Fruit fly (Drosophila melanogaster) whole organism, embryonic: ENCODE results near the gene CycE.

Source experiments
- CG4404 ChIP-seq: fragments of 200-800 bp; sonication (Bioruptor generic); IDR thresholded peaks from 2 replicates; pipeline ENCODE4 v1.3.6; 2022; ENCODE audit warnings: missing biosample characterization, missing genetic modification characterization
- CG6689 ChIP-seq: fragments of 200-800 bp; sonication (Bioruptor generic); IDR thresholded peaks from 2 replicates; pipeline ENCODE4 v1.3.6; 2022; ENCODE audit warnings: missing biosample characterization, missing genetic modification characterization
- Doc3 ChIP-seq: fragments of 200-800 bp; sonication (Bioruptor generic); IDR thresholded peaks from 3 replicates; pipeline ENCODE4 v1.3.6; 2022; ENCODE audit warnings: missing biosample characterization, missing genetic modification characterization; ENCODE audit not compliant: partially characterized antibody
- Stat92E ChIP-seq, 3 experiments: fragments of >200 bp in 2 of 3; fragments of 200-800 bp in 1 of 3; sonication (Bioruptor generic) in 1 of 3; optimal IDR thresholded peaks; 2 replicates each; lab custom pipeline; 2017 to 2019; ENCODE audit warnings: missing biosample characterization in 3 of 3, missing genetic modification characterization in 3 of 3, mild to moderate bottlenecking in 1 of 3, moderate library complexity in 1 of 3
- esg ChIP-seq: fragments of 200-800 bp; sonication (Bioruptor generic); conservative IDR thresholded peaks from 2 replicates; pipeline ENCODE4 v1.3.6; 2022; ENCODE audit warnings: missing biosample characterization, missing genetic modification characterization
- sd ChIP-seq: fragments of 200-800 bp; sonication (Bioruptor generic); optimal IDR thresholded peaks from 3 replicates; lab custom pipeline; 2018; ENCODE audit warnings: missing biosample characterization, mild to moderate bottlenecking, missing genetic modification characterization, moderate library complexity
- slp2 ChIP-seq: fragments of 200-800 bp; sonication (Bioruptor generic); optimal IDR thresholded peaks from 2 replicates; lab custom pipeline; 2016; ENCODE audit warnings: missing biosample characterization, missing genetic modification characterization

dm6 chr2L:15783785-15784184, 35.8 kb upstream of the CycE start, which contains the start of gene t-Grip91:
- TF ChIP-seq esg (GFP tag; lab: Robert Waterston, UW) (no peak), CG6689 (GFP tag; lab: Robert Waterston, UW) (no peak), CG4404 (GFP tag; lab: Robert Waterston, UW) (no peak), Stat92E (GFP tag; optimal IDR thresholded peaks at IDR 0.05; lab: Kevin White, UChicago) (no peak), Doc3 (GFP tag; lab: Robert Waterston, UW) (no peak), slp2 (GFP tag; lab: Kevin White, UChicago) (no peak), sd (tag; lab: Kevin White, UChicago) (no peak)
